Worm (Caenorhabditis elegans) whole organism, L4 larva: ENCODE measurements around the gene Y54G2A.72.

Source experiments
- D1046.2 ChIP-seq: fragments of 200-800 bp; sonication (Bioruptor generic); IDR thresholded peaks from 2 replicates; pipeline ENCODE4 v1.3.6; 2022; ENCODE audit warnings: missing genetic modification characterization, missing compliant biosample characterization
- F26F4.8 ChIP-seq: fragments of 200-800 bp; sonication (Bioruptor generic); conservative IDR thresholded peaks from 2 replicates; pipeline ENCODE4 v1.3.6; 2022; ENCODE audit warnings: missing genetic modification characterization, missing compliant biosample characterization
- T26A8.4 ChIP-seq: fragments of 200-800 bp; sonication (Bioruptor generic); IDR thresholded peaks from 2 replicates; pipeline ENCODE4 v1.3.6; 2022; ENCODE audit warnings: missing genetic modification characterization, missing compliant biosample characterization
- Y48G9A.11 ChIP-seq: fragments of 200-800 bp; sonication (Bioruptor generic); IDR thresholded peaks from 2 replicates; pipeline ENCODE4 v1.3.6; 2022; ENCODE audit warnings: missing genetic modification reagents, missing genetic modification characterization, missing compliant biosample characterization
- ZK337.2 ChIP-seq: fragments of 200-800 bp; sonication (Bioruptor generic); IDR thresholded peaks from 2 replicates; pipeline ENCODE4 v1.3.6; 2022; ENCODE audit warnings: missing genetic modification reagents, missing genetic modification characterization, missing compliant biosample characterization
- aha-1 ChIP-seq: fragments of 150-350 bp; peaks from one replicate; lab custom pipeline; 2014; ENCODE audit warnings: missing biosample characterization, missing genetic modification characterization
- aly-2 ChIP-seq: sonication (generic microtip); optimal IDR thresholded peaks from 2 replicates; lab custom pipeline; 2018; ENCODE audit warnings: missing biosample characterization, missing genetic modification characterization
- ama-1 ChIP-seq: fragments of 150-350 bp; optimal IDR thresholded peaks from 2 replicates; lab custom pipeline; 2014; ENCODE audit warnings: inconsistent platforms, mixed read lengths
- ceh-20 ChIP-seq: fragments of 200-800 bp; sonication (Bioruptor generic); IDR thresholded peaks from 2 replicates; pipeline ENCODE4 v1.3.6; 2022; ENCODE audit warnings: missing genetic modification reagents, missing genetic modification characterization, missing compliant biosample characterization
- ceh-28 ChIP-seq: fragments of 150-350 bp; optimal IDR thresholded peaks from 2 replicates; lab custom pipeline; 2014; ENCODE audit warnings: missing biosample characterization, missing genetic modification reagents, missing genetic modification characterization
- ceh-62 ChIP-seq: sonication (generic microtip); optimal IDR thresholded peaks from 2 replicates; lab custom pipeline; 2017; ENCODE audit warnings: missing biosample characterization, missing genetic modification characterization
- ceh-82 ChIP-seq: sonication (generic microtip); optimal IDR thresholded peaks from 2 replicates; lab custom pipeline; 2017; ENCODE audit warnings: missing biosample characterization, missing genetic modification characterization
- ctbp-1 ChIP-seq: fragments of 200-800 bp; sonication (Bioruptor generic); IDR thresholded peaks from 2 replicates; pipeline ENCODE4 v1.3.6; 2022; ENCODE audit warnings: missing genetic modification reagents, missing genetic modification characterization, missing compliant biosample characterization
- daf-8 ChIP-seq: fragments of 200-800 bp; sonication (Bioruptor generic); IDR thresholded peaks from 2 replicates; pipeline ENCODE4 v1.3.6; 2022; ENCODE audit warnings: missing genetic modification characterization, missing compliant biosample characterization
- dmd-6 ChIP-seq: fragments of 200-800 bp; sonication (Bioruptor generic); IDR thresholded peaks from 2 replicates; pipeline ENCODE4 v1.3.6; 2022; ENCODE audit warnings: missing genetic modification reagents, missing genetic modification characterization, missing compliant biosample characterization
- dmd-8 ChIP-seq: fragments of 200-800 bp; sonication (Bioruptor generic); IDR thresholded peaks from 2 replicates; pipeline ENCODE4 v1.3.6; 2022; ENCODE audit warnings: missing genetic modification characterization, missing compliant biosample characterization
- dve-1 ChIP-seq: sonication (generic microtip); optimal IDR thresholded peaks from 2 replicates; lab custom pipeline; 2017; ENCODE audit warnings: antibody characterized with exemption, mild to moderate bottlenecking, missing genetic modification characterization, missing compliant biosample characterization; ENCODE audit not compliant: insufficient read depth
- fkh-10 ChIP-seq: fragments of 150-350 bp; optimal IDR thresholded peaks from 2 replicates; lab custom pipeline; 2014; ENCODE audit warnings: missing biosample characterization, missing genetic modification reagents, missing genetic modification characterization
- gei-8 ChIP-seq: fragments of 200-800 bp; sonication (Bioruptor generic); optimal IDR thresholded peaks from 2 replicates; lab custom pipeline; 2018; ENCODE audit warnings: mild to moderate bottlenecking, missing genetic modification characterization, missing compliant biosample characterization
- hlh-30 ChIP-seq: sonication (generic microtip); optimal IDR thresholded peaks from 2 replicates; lab custom pipeline; 2017; ENCODE audit warnings: antibody characterized with exemption, mild to moderate bottlenecking, missing genetic modification characterization, missing compliant biosample characterization; ENCODE audit not compliant: insufficient read depth
- lim-7 ChIP-seq: fragments of 200-800 bp; sonication (Bioruptor generic); IDR thresholded peaks from 2 replicates; pipeline ENCODE4 v1.3.6; 2022; ENCODE audit warnings: missing genetic modification characterization, missing compliant biosample characterization
- lin-1 ChIP-seq: fragments of 200-800 bp; sonication (Bioruptor generic); IDR thresholded peaks from 2 replicates; pipeline ENCODE4 v1.3.6; 2022; ENCODE audit warnings: missing genetic modification reagents, missing genetic modification characterization, missing compliant biosample characterization
- lin-15B ChIP-seq: fragments of 150-350 bp; sonication (generic microtip); optimal IDR thresholded peaks from 3 replicates; lab custom pipeline; 2014; ENCODE audit warnings: missing biosample characterization, missing genetic modification characterization
- lin-38 ChIP-seq: fragments of 200-800 bp; sonication (Bioruptor generic); IDR thresholded peaks from 2 replicates; pipeline ENCODE4 v1.3.6; 2022; ENCODE audit warnings: missing genetic modification reagents, missing genetic modification characterization, missing compliant biosample characterization
- madf-9 ChIP-seq: fragments of 200-800 bp; sonication (Bioruptor generic); conservative IDR thresholded peaks from 2 replicates; pipeline ENCODE4 v1.3.6; 2022; ENCODE audit warnings: missing genetic modification reagents, missing genetic modification characterization, missing compliant biosample characterization
- mdl-1 ChIP-seq, 2 experiments: fragments of 150-350 bp in 1 of 2; sonication (generic microtip) in 1 of 2; optimal IDR thresholded peaks; 2 replicates each; lab custom pipeline; 2014 to 2017; ENCODE audit warnings: missing biosample characterization in 2 of 2, missing genetic modification characterization in 2 of 2
- mep-1 ChIP-seq: fragments of 150-350 bp; sonication (generic microtip); optimal IDR thresholded peaks from 3 replicates; lab custom pipeline; 2014; ENCODE audit warnings: missing biosample characterization, missing genetic modification characterization
- mes-2 ChIP-seq: sonication (generic microtip); optimal IDR thresholded peaks from 2 replicates; lab custom pipeline; 2016; ENCODE audit warnings: missing genotype, mild to moderate bottlenecking, missing genetic modification characterization, missing compliant biosample characterization; ENCODE audit not compliant: poor library complexity, severe bottlenecking
- nhr-11 ChIP-seq: fragments of 150-350 bp; optimal IDR thresholded peaks from 2 replicates; lab custom pipeline; 2014; ENCODE audit warnings: missing biosample characterization, missing genetic modification characterization
- nhr-28 ChIP-seq: fragments of 150-350 bp; optimal IDR thresholded peaks from 2 replicates; lab custom pipeline; 2014; ENCODE audit warnings: missing biosample characterization, missing genetic modification characterization
- nhr-42 ChIP-seq: fragments of 200-800 bp; sonication (Bioruptor generic); IDR thresholded peaks from 2 replicates; pipeline ENCODE4 v1.3.6; 2022; ENCODE audit warnings: missing genetic modification characterization, missing compliant biosample characterization
- nhr-48 ChIP-seq: sonication (generic microtip); optimal IDR thresholded peaks from 2 replicates; lab custom pipeline; 2016; ENCODE audit warnings: mild to moderate bottlenecking, missing genetic modification characterization, missing compliant biosample characterization
- nhr-76 ChIP-seq: fragments of 150-350 bp; optimal IDR thresholded peaks from 2 replicates; lab custom pipeline; 2014; ENCODE audit warnings: missing biosample characterization, missing genetic modification characterization
- rbr-2 ChIP-seq: sonication (generic microtip); optimal IDR thresholded peaks from 2 replicates; lab custom pipeline; 2016; ENCODE audit warnings: missing genotype, missing genetic modification characterization, missing compliant biosample characterization
- saeg-2 ChIP-seq: fragments of 200-800 bp; sonication (Bioruptor generic); IDR thresholded peaks from 2 replicates; pipeline ENCODE4 v1.3.6; 2022; ENCODE audit warnings: missing genetic modification reagents, missing genetic modification characterization, missing compliant biosample characterization
- sdz-12 ChIP-seq: fragments of 200-800 bp; sonication (Bioruptor generic); optimal IDR thresholded peaks from 2 replicates; lab custom pipeline; 2018; ENCODE audit warnings: mild to moderate bottlenecking, missing genetic modification characterization, missing compliant biosample characterization
- snpc-4 ChIP-seq: fragments of 150-350 bp; optimal IDR thresholded peaks from 2 replicates; lab custom pipeline; 2014; ENCODE audit warnings: missing biosample characterization, missing genetic modification characterization
- spr-3 ChIP-seq: fragments of 200-800 bp; sonication (Bioruptor generic); optimal IDR thresholded peaks from 2 replicates; lab custom pipeline; 2018; ENCODE audit warnings: mild to moderate bottlenecking, missing genetic modification characterization, missing compliant biosample characterization
- tag-97 ChIP-seq: fragments of 200-800 bp; sonication (Bioruptor generic); IDR thresholded peaks from 2 replicates; pipeline ENCODE4 v1.3.6; 2022; ENCODE audit warnings: missing genetic modification characterization, missing compliant biosample characterization
- tra-1 ChIP-seq: fragments of 200-800 bp; sonication (Bioruptor generic); IDR thresholded peaks from 2 replicates; pipeline ENCODE4 v1.3.6; 2022; ENCODE audit warnings: missing genetic modification reagents, missing genetic modification characterization, missing compliant biosample characterization
- unc-62 ChIP-seq, 3 experiments: fragments of 150-350 bp in 1 of 3; sonication (generic microtip); optimal IDR thresholded peaks in 2 of 3; peaks in 1 of 3; 1 replicate in 1 of 3; 2 replicates in 2 of 3; lab custom pipeline; 2014 to 2017; ENCODE audit warnings: missing biosample characterization in 3 of 3, missing genetic modification characterization in 3 of 3, missing genetic modification reagents in 3 of 3, missing genotype in 1 of 3
- vab-7 ChIP-seq: fragments of 200-800 bp; sonication (Bioruptor generic); IDR thresholded peaks from 2 replicates; pipeline ENCODE4 v1.3.6; 2022; ENCODE audit warnings: missing genetic modification reagents, missing genetic modification characterization, missing compliant biosample characterization
- zag-1 ChIP-seq: fragments of 150-350 bp; optimal IDR thresholded peaks from 2 replicates; lab custom pipeline; 2014; ENCODE audit warnings: missing biosample characterization, missing genetic modification characterization
- zfp-2 ChIP-seq: sonication (generic microtip); optimal IDR thresholded peaks from 2 replicates; lab custom pipeline; 2016; ENCODE audit warnings: mild to moderate bottlenecking, missing genetic modification characterization, missing compliant biosample characterization
- zip-11 ChIP-seq: fragments of 200-800 bp; sonication (Bioruptor generic); IDR thresholded peaks from 2 replicates; pipeline ENCODE4 v1.3.6; 2022; ENCODE audit warnings: missing genetic modification characterization, missing compliant biosample characterization
- zip-2 ChIP-seq: fragments of 150-350 bp; optimal IDR thresholded peaks from 2 replicates; lab custom pipeline; 2014; ENCODE audit warnings: missing biosample characterization, missing genetic modification characterization
- ztf-7 ChIP-seq: fragments of 150-350 bp; optimal IDR thresholded peaks from 2 replicates; lab custom pipeline; 2014; ENCODE audit warnings: missing biosample characterization, missing genetic modification characterization

The Y54G2A.72 gene

DNA sequence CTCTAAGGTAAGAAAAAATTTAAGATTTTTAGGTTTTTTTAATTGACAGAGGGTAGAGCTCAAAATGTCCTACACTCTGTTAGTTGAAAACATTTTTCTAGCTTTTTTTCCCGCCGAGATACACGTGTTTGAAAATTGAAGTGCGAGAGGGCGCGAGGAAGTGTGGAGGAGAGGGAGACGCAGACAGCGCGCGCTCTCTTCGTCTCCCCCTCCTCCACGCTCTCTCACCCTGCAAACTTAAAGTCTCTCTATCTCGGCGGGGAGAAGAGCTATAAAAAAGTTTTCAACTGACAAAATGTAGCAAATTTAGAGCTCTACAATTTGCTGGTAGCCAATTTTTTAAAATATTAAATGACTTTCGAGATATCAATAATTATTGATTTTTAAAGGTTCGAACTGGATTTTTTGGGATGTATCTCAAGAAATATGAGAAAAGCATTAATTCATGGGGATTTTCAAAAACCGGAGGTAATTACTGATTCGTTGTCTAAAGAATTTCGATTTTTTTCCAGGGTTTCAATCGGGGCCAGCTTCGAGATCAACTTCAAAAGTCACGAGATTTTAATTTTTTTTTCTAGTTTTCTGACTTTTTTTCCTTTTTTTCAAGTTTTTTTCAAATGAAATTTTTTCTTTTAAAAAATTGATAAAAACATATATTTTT is 12.8 kb upstream of the Y54G2A.72 start (continued):
- TF ChIP-seq hlh-30 (tag; lab: Kevin White, UChicago) (no peak), nhr-76 (tag; lab: Kevin White, UChicago) (no peak), mdl-1 (tag; optimal IDR thresholded peaks at IDR 0.05; lab: Kevin White, UChicago) (no peak), fkh-10 (GFP tag; lab: Kevin White, UChicago) (no peak), ama-1 (lab: Kevin White, UChicago) (peak; percentile 86), ztf-7 (no peak), dmd-6 (GFP tag; lab: Robert Waterston, UW) (no peak), zip-2 (tag; lab: Kevin White, UChicago) (no peak), ceh-82 (tag; lab: Kevin White, UChicago) (no peak)

DNA sequence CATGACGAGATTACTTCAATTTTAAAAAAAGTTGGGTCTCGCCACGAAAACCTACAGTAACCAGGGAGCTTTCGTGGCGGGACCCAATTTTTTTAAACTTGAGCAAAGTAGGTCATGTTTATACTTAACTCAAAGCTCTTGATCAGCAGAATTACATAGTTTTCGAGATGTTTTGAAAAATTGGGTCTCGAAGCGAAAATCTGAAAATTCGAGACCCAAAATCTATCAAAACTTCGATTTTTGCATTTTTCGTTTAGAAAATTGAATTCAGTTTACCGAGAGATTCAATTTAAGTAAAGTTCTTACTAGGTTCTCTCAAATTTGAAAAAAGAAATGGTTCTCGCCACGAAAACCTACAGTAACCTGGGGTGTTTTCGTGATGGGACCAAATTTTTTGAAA is 7.9 kb upstream of the Y54G2A.72 start:
- no peak for TF ChIP-seq aly-2 (tag; lab: Kevin White, UChicago)
- no peak for TF ChIP-seq daf-8 (GFP tag; lab: Robert Waterston, UW)
- peak; percentile 38 for TF ChIP-seq aha-1 (tag; lab: Kevin White, UChicago)
- TF ChIP-seq unc-62 (GFP tag; optimal IDR thresholded peaks at IDR 0.05 in 1 of 2; lab: Kevin White, UChicago), result peak in 1 of 2 experiments; percentile 93
- TF ChIP-seq unc-62 (tag; optimal IDR thresholded peaks at IDR 0.05; lab: Kevin White, UChicago), result no peak

DNA sequence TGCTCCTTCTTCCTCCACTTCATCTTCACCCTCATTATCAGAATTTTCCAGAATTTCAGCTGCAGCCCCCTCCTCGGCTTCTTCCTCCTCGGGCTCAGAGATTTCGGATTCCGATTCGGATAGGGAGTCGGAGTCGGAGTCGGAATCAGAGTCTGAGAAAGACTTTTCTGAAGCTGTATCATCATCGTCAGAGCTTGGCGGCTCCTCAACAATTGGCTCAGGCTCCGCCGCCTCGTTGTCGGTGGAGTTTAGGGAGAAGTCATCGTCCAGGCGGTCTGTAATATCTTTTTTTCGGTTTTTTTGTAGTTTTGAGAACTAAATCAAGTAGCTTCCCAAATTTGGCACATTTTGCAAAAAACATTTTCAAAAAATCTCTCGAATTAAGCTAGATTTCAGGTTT is 7.1 kb upstream of the Y54G2A.72 start:
- no peak for TF ChIP-seq nhr-28
- TF ChIP-seq spr-3 (GFP tag; lab: Kevin White, UChicago), result peak; percentile 12
- no peak for TF ChIP-seq snpc-4 (tag; lab: Kevin White, UChicago)
- TF ChIP-seq sdz-12 (GFP tag; lab: Kevin White, UChicago), result peak; percentile 52
- no peak for TF ChIP-seq ama-1 (lab: Kevin White, UChicago)
- TF ChIP-seq Y48G9A.11 (GFP tag; lab: Robert Waterston, UW), result no peak
- TF ChIP-seq gei-8 (GFP tag; lab: Kevin White, UChicago), result no peak
- TF ChIP-seq aly-2 (tag; lab: Kevin White, UChicago), result no peak
- no peak for TF ChIP-seq mes-2
- TF ChIP-seq mep-1 (tag; lab: Kevin White, UChicago), result no peak
- no peak for TF ChIP-seq dmd-6 (GFP tag; lab: Robert Waterston, UW)
- no peak; the same call in 1 of the 2 replicates for TF ChIP-seq ceh-20 (GFP tag; lab: Robert Waterston, UW)
- TF ChIP-seq nhr-42 (GFP tag; lab: Robert Waterston, UW), result no peak
- TF ChIP-seq ceh-28 (tag; lab: Kevin White, UChicago), result no peak
- no peak for TF ChIP-seq lin-15B
- TF ChIP-seq T26A8.4 (GFP tag; lab: Robert Waterston, UW), result no peak
- no peak for TF ChIP-seq fkh-10 (GFP tag; lab: Kevin White, UChicago)
- no peak for TF ChIP-seq saeg-2 (GFP tag; lab: Robert Waterston, UW)
- no peak for TF ChIP-seq zip-11
- TF ChIP-seq ctbp-1 (GFP tag; lab: Robert Waterston, UW), result no peak
- no peak for TF ChIP-seq ceh-62 (tag; lab: Kevin White, UChicago)
- TF ChIP-seq aha-1 (tag; lab: Kevin White, UChicago), result peak; percentile 93
- no peak for TF ChIP-seq vab-7 (GFP tag; lab: Robert Waterston, UW)
- no peak for TF ChIP-seq zag-1 (tag; lab: Kevin White, UChicago)
- TF ChIP-seq lim-7 (GFP tag; lab: Robert Waterston, UW), result 0 out of 2 replicates have a peak, but pooled peaks have one; percentile 37
- peak; percentile 6; the same call in 1 of the 2 replicates for TF ChIP-seq madf-9 (GFP tag; lab: Robert Waterston, UW)
- TF ChIP-seq zfp-2 (tag; lab: Kevin White, UChicago), result no peak
- TF ChIP-seq dve-1, result no peak
- no peak for TF ChIP-seq F26F4.8 (GFP tag; lab: Robert Waterston, UW)
- TF ChIP-seq nhr-11 (tag; lab: Kevin White, UChicago), result no peak
- TF ChIP-seq lin-38, result no peak
- no peak for TF ChIP-seq dmd-8 (GFP tag; lab: Robert Waterston, UW)
- TF ChIP-seq ZK337.2 (GFP tag; lab: Robert Waterston, UW), result no peak
- TF ChIP-seq D1046.2, result no peak
- no peak for TF ChIP-seq tag-97 (GFP tag; lab: Robert Waterston, UW)
- no peak for TF ChIP-seq nhr-48
- no peak for TF ChIP-seq rbr-2 (tag; lab: Kevin White, UChicago)
- no peak for TF ChIP-seq daf-8 (GFP tag; lab: Robert Waterston, UW)
- no peak for TF ChIP-seq tra-1 (GFP tag; lab: Robert Waterston, UW)
- TF ChIP-seq lin-1 (GFP tag; lab: Robert Waterston, UW), result no peak
